Fruit fly (Drosophila melanogaster) whole organism, adult: ENCODE data around the gene CkIIbeta.

Source experiments
- CG11617 ChIP-seq: fragments of 200-800 bp; sonication (Bioruptor generic); optimal IDR thresholded peaks from 2 replicates; lab custom pipeline; 2017; ENCODE audit warnings: mild to moderate bottlenecking, missing biosample characterization, missing genetic modification reagents, missing genetic modification characterization
- CG12768 ChIP-seq: fragments of 200-800 bp; sonication (Bioruptor generic); optimal IDR thresholded peaks from 2 replicates; lab custom pipeline; 2017; ENCODE audit warnings: missing biosample characterization, missing genetic modification characterization, mild to moderate bottlenecking, moderate library complexity, missing genetic modification reagents
- Crg-1 ChIP-seq: fragments of 200-800 bp; sonication (Bioruptor generic); optimal IDR thresholded peaks from 2 replicates; lab custom pipeline; 2016; ENCODE audit warnings: missing biosample characterization, missing genetic modification characterization
- kay ChIP-seq: fragments of 200-800 bp; sonication (Bioruptor generic); peaks from one replicate; lab custom pipeline; 2016; ENCODE audit warnings: missing biosample characterization, missing genetic modification characterization, borderline replicate concordance
- toe ChIP-seq: fragments of 200-800 bp; sonication (Bioruptor generic); optimal IDR thresholded peaks from 2 replicates; lab custom pipeline; 2016; ENCODE audit warnings: missing biosample characterization, missing genetic modification characterization

DNA sequence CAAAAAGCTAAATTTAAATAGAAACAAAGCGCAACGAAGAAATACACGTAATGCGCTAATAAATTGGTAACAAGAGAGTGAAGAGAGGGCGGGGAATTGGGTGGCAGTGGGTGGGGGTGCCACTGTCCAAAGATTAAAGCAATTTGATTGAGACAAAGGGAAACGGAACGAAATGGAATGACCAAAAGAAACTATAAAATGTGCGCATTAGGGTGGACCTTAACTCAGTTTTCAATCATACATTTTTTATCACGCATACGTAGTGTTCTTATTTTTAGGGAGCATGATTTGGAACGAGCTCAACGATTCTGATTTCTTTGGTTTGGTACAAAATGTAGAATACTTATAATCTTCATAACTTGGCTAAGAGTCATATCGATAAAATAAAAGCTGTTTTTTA is 29.6 kb downstream of the CkIIbeta start:
- TF ChIP-seq CG12768 (GFP tag; lab: Kevin White, UChicago) (peak; percentile 61), kay (GFP tag; lab: Kevin White, UChicago) (no peak), toe (GFP tag; lab: Kevin White, UChicago) (no peak), Crg-1 (GFP tag; lab: Kevin White, UChicago) (no peak), CG11617 (GFP tag; lab: Kevin White, UChicago) (peak; percentile 19)
